Worm (Caenorhabditis elegans) whole organism, L3 larva: Measurements from ENCODE around the gene cpar-1.
"Not testable (repeated sequence)": the region's sequence is repeated elsewhere in the genome, so short reads cannot be mapped to it uniquely, and the experiment has no call there.

ENCODE experiments used
- R02D3.7 ChIP-seq: fragments of 150-350 bp; optimal IDR thresholded peaks from 2 replicates; lab custom pipeline; 2014; ENCODE audit warnings: missing biosample characterization, missing genetic modification characterization
- ama-1 ChIP-seq: fragments of 150-350 bp; optimal IDR thresholded peaks from 2 replicates; lab custom pipeline; 2018
- ceh-82 ChIP-seq: fragments of 150-350 bp; optimal IDR thresholded peaks from 2 replicates; lab custom pipeline; 2014; ENCODE audit warnings: missing biosample characterization, missing genetic modification characterization
- sea-2 ChIP-seq: fragments of 150-350 bp; sonication (generic microtip); optimal IDR thresholded peaks from 4 replicates; lab custom pipeline; 2014; ENCODE audit warnings: missing biosample characterization, missing genetic modification reagents, missing genetic modification characterization
- ztf-11 ChIP-seq: fragments of 150-350 bp; optimal IDR thresholded peaks from 2 replicates; lab custom pipeline; 2014; ENCODE audit warnings: missing biosample characterization, missing genetic modification characterization

DNA sequence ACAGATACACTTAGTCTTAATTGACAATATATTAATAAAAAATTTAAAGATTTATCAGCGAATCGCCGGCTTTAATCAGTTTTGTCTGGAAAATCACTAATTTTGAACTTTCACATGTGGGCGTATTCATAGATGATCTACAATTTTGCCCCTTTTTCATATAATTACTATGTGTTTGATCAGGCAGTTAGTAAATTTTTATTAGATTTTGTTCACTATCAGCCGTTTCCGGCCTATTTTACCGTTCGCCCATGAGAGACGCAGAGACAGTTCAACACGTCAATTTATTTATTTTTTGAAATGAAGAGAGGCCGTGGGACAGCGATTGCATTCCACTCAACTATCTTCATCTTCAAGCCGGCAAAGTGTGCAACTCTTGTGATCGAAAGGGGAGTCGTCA is 13.6 kb upstream of the cpar-1 start, which contains the start of gene T26G10.4:
- not testable (repeated sequence) for TF ChIP-seq ceh-82; ztf-11; sea-2 (GFP tag; lab: Kevin White, UChicago); R02D3.7 (tag; lab: Kevin White, UChicago); ama-1 (lab: Kevin White, UChicago)
